Worm (Caenorhabditis elegans) whole organism, late embryonic: ENCODE data around the gene srh-33.

Experiments
- F13H6.1 ChIP-seq: sonication (generic microtip); optimal IDR thresholded peaks from 2 replicates; lab custom pipeline; 2016; ENCODE audit warnings: missing genetic modification characterization, missing compliant biosample characterization
- ceh-9 ChIP-seq: sonication (generic microtip); optimal IDR thresholded peaks from 2 replicates; lab custom pipeline; 2016; ENCODE audit warnings: mild to moderate bottlenecking, missing genetic modification characterization, inconsistent platforms, missing compliant biosample characterization
- elt-4 ChIP-seq: sonication (generic microtip); optimal IDR thresholded peaks from 2 replicates; lab custom pipeline; 2016; ENCODE audit warnings: missing genetic modification characterization, missing compliant biosample characterization
- ets-4 ChIP-seq: sonication (generic microtip); optimal IDR thresholded peaks from 2 replicates; lab custom pipeline; 2016; ENCODE audit warnings: missing genetic modification characterization, missing compliant biosample characterization
- hlh-30 ChIP-seq: sonication (generic microtip); optimal IDR thresholded peaks from 2 replicates; lab custom pipeline; 2017; ENCODE audit warnings: antibody characterized with exemption, missing genetic modification characterization, missing compliant biosample characterization; ENCODE audit not compliant: insufficient read depth
- nhr-11 ChIP-seq: fragments of 150-350 bp; optimal IDR thresholded peaks from 2 replicates; lab custom pipeline; 2014; ENCODE audit warnings: missing biosample characterization, missing genetic modification characterization
- odd-2 ChIP-seq: sonication (generic microtip); optimal IDR thresholded peaks from 2 replicates; lab custom pipeline; 2017; ENCODE audit warnings: antibody characterized with exemption, mild to moderate bottlenecking, missing genetic modification characterization, missing compliant biosample characterization
- pag-3 ChIP-seq: sonication (generic microtip); optimal IDR thresholded peaks from 2 replicates; lab custom pipeline; 2016; ENCODE audit warnings: missing compliant biosample characterization, missing genetic modification characterization, borderline replicate concordance
- pqm-1 ChIP-seq: sonication (generic microtip); optimal IDR thresholded peaks from 2 replicates; lab custom pipeline; 2016; ENCODE audit warnings: missing genetic modification characterization, missing compliant biosample characterization
- rnt-1 ChIP-seq: sonication (generic microtip); optimal IDR thresholded peaks from 2 replicates; lab custom pipeline; 2016; ENCODE audit warnings: missing genetic modification characterization, missing compliant biosample characterization

- TF ChIP-seq pqm-1: no peak
- TF ChIP-seq odd-2: no peak
- no peak for TF ChIP-seq rnt-1 (tag; lab: Kevin White, UChicago)
- no peak for TF ChIP-seq F13H6.1
- TF ChIP-seq pag-3 (tag; lab: Kevin White, UChicago): no peak
- TF ChIP-seq elt-4 (tag; lab: Kevin White, UChicago): no peak
- no peak for TF ChIP-seq ets-4 (tag; lab: Kevin White, UChicago)
- no peak for TF ChIP-seq hlh-30
- no peak for TF ChIP-seq ceh-9 (tag; lab: Kevin White, UChicago)
- no peak for TF ChIP-seq nhr-11 (tag; lab: Kevin White, UChicago)
Measured at ce11 chrV:412820-413219, 30.3 kb downstream of the srh-33 start.
